Worm (Caenorhabditis elegans) whole organism, midembryonic: ENCODE data around the gene Y39A1A.18.

Experiments used
- T22C8.4 ChIP-seq: fragments of 200-800 bp; sonication (Bioruptor generic); IDR thresholded peaks from 2 replicates; pipeline ENCODE4 v1.3.6; 2022; ENCODE audit warnings: missing genetic modification characterization, missing compliant biosample characterization
- cog-1 ChIP-seq: sonication (generic microtip); optimal IDR thresholded peaks from 2 replicates; lab custom pipeline; 2016; ENCODE audit warnings: missing genetic modification characterization, missing compliant biosample characterization
- flt-1 ChIP-seq: fragments of 200-800 bp; sonication (Bioruptor generic); IDR thresholded peaks from 2 replicates; pipeline ENCODE4 v1.3.6; 2022; ENCODE audit warnings: missing genetic modification characterization, missing compliant biosample characterization
- klf-2 ChIP-seq: fragments of 200-800 bp; sonication (Bioruptor generic); conservative IDR thresholded peaks from 2 replicates; pipeline ENCODE4 v1.3.6; 2022; ENCODE audit warnings: missing genetic modification reagents, missing genetic modification characterization, missing compliant biosample characterization
- med-1 ChIP-seq: sonication (generic microtip); optimal IDR thresholded peaks from 2 replicates; lab custom pipeline; 2017; ENCODE audit warnings: missing genetic modification characterization, mild to moderate bottlenecking, missing compliant biosample characterization, antibody characterized with exemption, missing genetic modification reagents; ENCODE audit not compliant: insufficient read depth
- ref-1 ChIP-seq: fragments of 200-800 bp; sonication (Bioruptor generic); conservative IDR thresholded peaks from 2 replicates; pipeline ENCODE4 v1.3.6; 2022; ENCODE audit warnings: missing genetic modification reagents, missing genetic modification characterization, missing compliant biosample characterization
- tab-1 ChIP-seq: fragments of 200-800 bp; sonication (Bioruptor generic); IDR thresholded peaks from 2 replicates; pipeline ENCODE4 v1.3.6; 2022; ENCODE audit warnings: missing genetic modification characterization, missing compliant biosample characterization
- ztf-23 ChIP-seq: fragments of 200-800 bp; sonication (Bioruptor generic); IDR thresholded peaks from 2 replicates; pipeline ENCODE4 v1.3.6; 2022; ENCODE audit warnings: missing genetic modification reagents, missing genetic modification characterization, missing compliant biosample characterization
- ztf-29 ChIP-seq: fragments of 200-800 bp; sonication (Bioruptor generic); IDR thresholded peaks from 2 replicates; pipeline ENCODE4 v1.3.6; 2022; ENCODE audit warnings: missing genetic modification reagents, missing genetic modification characterization, missing compliant biosample characterization

Gene Y39A1A.18

ce11 chrIII:10709676-10710075 is 15.4 kb upstream of the Y39A1A.18 start:
- no peak for TF ChIP-seq T22C8.4 (GFP tag; lab: Robert Waterston, UW)
- no peak for TF ChIP-seq klf-2 (GFP tag; lab: Robert Waterston, UW)
- TF ChIP-seq flt-1 (GFP tag; lab: Robert Waterston, UW), result no peak
- TF ChIP-seq ztf-23 (GFP tag; lab: Robert Waterston, UW), result no peak
- no peak for TF ChIP-seq tab-1 (GFP tag; lab: Robert Waterston, UW)
- TF ChIP-seq ref-1, result no peak
- TF ChIP-seq cog-1 (tag; lab: Kevin White, UChicago), result no peak
- no peak for TF ChIP-seq med-1 (GFP tag; lab: Kevin White, UChicago)
- TF ChIP-seq ztf-29 (GFP tag; lab: Robert Waterston, UW), result no peak

ce11 chrIII:10708484-10708883 is 14.2 kb upstream of the Y39A1A.18 start:
- TF ChIP-seq ztf-29 (GFP tag; lab: Robert Waterston, UW) (no peak), flt-1 (GFP tag; lab: Robert Waterston, UW) (no peak), klf-2 (GFP tag; lab: Robert Waterston, UW) (no peak), med-1 (GFP tag; lab: Kevin White, UChicago) (no peak), cog-1 (tag; lab: Kevin White, UChicago) (no peak), ref-1 (no peak), tab-1 (GFP tag; lab: Robert Waterston, UW) (no peak), ztf-23 (GFP tag; lab: Robert Waterston, UW) (no peak), T22C8.4 (GFP tag; lab: Robert Waterston, UW) (no peak)

ce11 chrIII:10707461-10707860 is 13.2 kb upstream of the Y39A1A.18 start, which contains the start of gene mrpl-12:
TSS of gene mrpl-12 (plus strand) at chrIII:10707761.
- TF ChIP-seq ztf-23 (GFP tag; lab: Robert Waterston, UW), result no peak
- no peak for TF ChIP-seq T22C8.4 (GFP tag; lab: Robert Waterston, UW)

ce11 chrIII:10706972-10707438 is 12.7 kb upstream of the Y39A1A.18 start, which contains the start of the genes Y39A1A.21 and Y39A1A.22:
TSS of gene Y39A1A.21 (minus strand) at chrIII:10707022.
TSS of gene Y39A1A.22 (minus strand) at chrIII:10707028.
- 0 out of 2 replicates have a peak, but pooled peaks have one; percentile 15 for TF ChIP-seq ztf-29 (GFP tag; lab: Robert Waterston, UW)
- no peak for TF ChIP-seq ref-1
- TF ChIP-seq T22C8.4 (GFP tag; lab: Robert Waterston, UW), result peak; percentile 47; the same call in 1 of the 2 replicates
- peak; percentile 55 for TF ChIP-seq med-1 (GFP tag; lab: Kevin White, UChicago)
- TF ChIP-seq klf-2 (GFP tag; lab: Robert Waterston, UW), result no peak
- TF ChIP-seq ztf-23 (GFP tag; lab: Robert Waterston, UW), result peak; percentile 91
- no peak for TF ChIP-seq cog-1 (tag; lab: Kevin White, UChicago)
- TF ChIP-seq tab-1 (GFP tag; lab: Robert Waterston, UW), result 0 out of 2 replicates have a peak, but pooled peaks have one; percentile 21
- TF ChIP-seq flt-1 (GFP tag; lab: Robert Waterston, UW), result peak; percentile 79; the same call in 1 of the 2 replicates

- TF ChIP-seq T22C8.4 (GFP tag; lab: Robert Waterston, UW), result no peak
- no peak for TF ChIP-seq ztf-23 (GFP tag; lab: Robert Waterston, UW)
- TF ChIP-seq tab-1 (GFP tag; lab: Robert Waterston, UW), result 0 out of 2 replicates have a peak, but pooled peaks have one; percentile 43
- no peak for TF ChIP-seq ref-1
Observed at ce11 chrIII:10706481-10706880, 12.2 kb upstream of the Y39A1A.18 start.

ce11 chrIII:10704499-10704898 is 10.2 kb upstream of the Y39A1A.18 start:
- TF ChIP-seq ztf-29 (GFP tag; lab: Robert Waterston, UW) (no peak), ztf-23 (GFP tag; lab: Robert Waterston, UW) (no peak), cog-1 (tag; lab: Kevin White, UChicago) (no peak), tab-1 (GFP tag; lab: Robert Waterston, UW) (no peak), ref-1 (no peak), T22C8.4 (GFP tag; lab: Robert Waterston, UW) (no peak), med-1 (GFP tag; lab: Kevin White, UChicago) (no peak), flt-1 (GFP tag; lab: Robert Waterston, UW) (no peak)

- TF ChIP-seq flt-1 (GFP tag; lab: Robert Waterston, UW) (no peak), ztf-29 (GFP tag; lab: Robert Waterston, UW) (no peak), T22C8.4 (GFP tag; lab: Robert Waterston, UW) (no peak), klf-2 (GFP tag; lab: Robert Waterston, UW) (no peak), med-1 (GFP tag; lab: Kevin White, UChicago) (no peak), cog-1 (tag; lab: Kevin White, UChicago) (no peak)
Observed at ce11 chrIII:10703833-10704232, 9.5 kb upstream of the Y39A1A.18 start.

- TF ChIP-seq ref-1 (no peak), T22C8.4 (GFP tag; lab: Robert Waterston, UW) (no peak), ztf-29 (GFP tag; lab: Robert Waterston, UW) (no peak)
Observed at ce11 chrIII:10702805-10703204, 8.5 kb upstream of the Y39A1A.18 start.

ce11 chrIII:10700460-10700859 is 6.2 kb upstream of the Y39A1A.18 start, which contains the start of gene Y39A1A.20:
TSS of gene Y39A1A.20 (minus strand) at chrIII:10700560.
- TF ChIP-seq tab-1 (GFP tag; lab: Robert Waterston, UW), result no peak
- TF ChIP-seq klf-2 (GFP tag; lab: Robert Waterston, UW), result no peak
- TF ChIP-seq med-1 (GFP tag; lab: Kevin White, UChicago), result no peak
- TF ChIP-seq ztf-29 (GFP tag; lab: Robert Waterston, UW), result no peak
- no peak for TF ChIP-seq ztf-23 (GFP tag; lab: Robert Waterston, UW)
- TF ChIP-seq ref-1, result no peak
- TF ChIP-seq T22C8.4 (GFP tag; lab: Robert Waterston, UW), result no peak
- TF ChIP-seq flt-1 (GFP tag; lab: Robert Waterston, UW), result no peak
- no peak for TF ChIP-seq cog-1 (tag; lab: Kevin White, UChicago)

- TF ChIP-seq tab-1 (GFP tag; lab: Robert Waterston, UW) (no peak), flt-1 (GFP tag; lab: Robert Waterston, UW) (no peak), T22C8.4 (GFP tag; lab: Robert Waterston, UW) (no peak), cog-1 (tag; lab: Kevin White, UChicago) (no peak), ztf-29 (GFP tag; lab: Robert Waterston, UW) (no peak), med-1 (GFP tag; lab: Kevin White, UChicago) (no peak), ref-1 (no peak)
Observed at ce11 chrIII:10691019-10691418, 3.3 kb downstream of the Y39A1A.18 start, which contains the start of gene Y39A1A.17. TSS of gene Y39A1A.17 (minus strand) at chrIII:10691119.
